Fruit fly (Drosophila melanogaster) whole organism, prepupa: ENCODE data around the gene CG13113.

Experiments
- Blimp-1 ChIP-seq: fragments of 200-800 bp; sonication (Bioruptor generic); optimal IDR thresholded peaks from 3 replicates; lab custom pipeline; 2017; ENCODE audit warnings: missing biosample characterization, missing genetic modification characterization, mild to moderate bottlenecking, moderate library complexity, missing genetic modification reagents
- CG16779 ChIP-seq: fragments of 200-800 bp; sonication (Bioruptor generic); optimal IDR thresholded peaks from 3 replicates; lab custom pipeline; 2017; ENCODE audit warnings: missing biosample characterization, mild to moderate bottlenecking, missing genetic modification characterization
- CG7368 ChIP-seq: fragments of 200-800 bp; sonication (Bioruptor generic); optimal IDR thresholded peaks from 3 replicates; lab custom pipeline; 2016; ENCODE audit warnings: missing biosample characterization, missing genetic modification characterization
- CG8119 ChIP-seq: fragments of 200-800 bp; sonication (Bioruptor generic); IDR thresholded peaks from 3 replicates; pipeline ENCODE4 v1.3.6; 2022; ENCODE audit warnings: missing biosample characterization, missing genetic modification characterization
- Lpt ChIP-seq: fragments of 200-800 bp; sonication (Bioruptor generic); optimal IDR thresholded peaks from 3 replicates; lab custom pipeline; 2016; ENCODE audit warnings: missing biosample characterization, missing genetic modification characterization
- Sox102F ChIP-seq: fragments of 200-800 bp; sonication (Bioruptor generic); optimal IDR thresholded peaks from 2 replicates; lab custom pipeline; 2016; ENCODE audit warnings: missing biosample characterization, mild to moderate bottlenecking, missing genetic modification characterization
- salr ChIP-seq, 2 experiments: fragments of 200-800 bp; sonication (Bioruptor generic); optimal IDR thresholded peaks; 3 replicates each; lab custom pipeline; 2016 to 2018; ENCODE audit warnings: missing biosample characterization in 2 of 2, missing genetic modification characterization in 2 of 2, mild to moderate bottlenecking in 1 of 2
- spab ChIP-seq: fragments of 200-800 bp; sonication (Bioruptor generic); optimal IDR thresholded peaks from 2 replicates; lab custom pipeline; 2017; ENCODE audit warnings: missing biosample characterization, mild to moderate bottlenecking, missing genetic modification characterization, missing genetic modification reagents

DNA sequence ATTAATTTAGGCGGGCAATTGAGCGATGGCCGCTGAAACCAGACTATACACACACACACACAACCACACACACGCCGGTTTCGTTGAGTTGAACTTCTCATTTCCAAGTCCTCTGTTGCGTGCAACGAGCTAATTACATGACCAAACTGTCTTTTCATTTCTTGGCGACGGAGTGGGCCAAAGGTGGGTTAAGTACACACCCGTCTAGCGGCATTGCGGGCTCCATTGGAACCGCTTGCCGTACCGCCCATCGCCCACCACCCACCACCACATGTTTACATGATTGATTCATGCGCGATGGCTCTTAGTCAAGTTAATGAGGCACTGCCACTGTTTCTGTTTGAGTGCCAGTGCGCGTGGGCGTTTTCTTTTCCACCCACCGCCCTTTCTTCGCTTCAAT lies 33.5 kb upstream of the CG13113 start:
- TF ChIP-seq CG16779 (tag; lab: Kevin White, UChicago), result no peak
- TF ChIP-seq Blimp-1, result no peak
- no peak for TF ChIP-seq Lpt (GFP tag; lab: Kevin White, UChicago)
- TF ChIP-seq spab (GFP tag; lab: Kevin White, UChicago), result no peak
- TF ChIP-seq Sox102F (GFP tag; lab: Kevin White, UChicago), result no peak
- no peak for TF ChIP-seq salr (GFP tag; optimal IDR thresholded peaks at IDR 0.05; lab: Kevin White, UChicago)
- TF ChIP-seq CG7368 (GFP tag; lab: Kevin White, UChicago), result no peak
- TF ChIP-seq CG8119 (GFP tag; lab: Robert Waterston, UW), result no peak
